Fruit fly (Drosophila melanogaster) whole organism, embryonic: ENCODE data around the gene CG46311.

ENCODE experiments used
- ATbp ChIP-seq: fragments of 200-800 bp; sonication (Bioruptor generic); optimal IDR thresholded peaks from 2 replicates; lab custom pipeline; 2017; ENCODE audit warnings: missing biosample characterization, mild to moderate bottlenecking, missing genetic modification characterization, missing genetic modification reagents
- Ada2b ChIP-seq: fragments of 200-800 bp; sonication (Bioruptor generic); IDR thresholded peaks from 2 replicates; pipeline ENCODE4 v1.3.6; 2022; ENCODE audit warnings: missing biosample characterization, missing genetic modification characterization
- Atf3 ChIP-seq: fragments of 200-800 bp; sonication (Bioruptor generic); optimal IDR thresholded peaks from 3 replicates; lab custom pipeline; 2016; ENCODE audit warnings: missing biosample characterization, missing genetic modification characterization
- CG10321 ChIP-seq: fragments of 200-800 bp; sonication (Bioruptor generic); IDR thresholded peaks from 2 replicates; pipeline ENCODE4 v1.3.6; 2022; ENCODE audit warnings: missing biosample characterization, missing genetic modification characterization
- CG10543 ChIP-seq: fragments of 200-800 bp; sonication (Bioruptor generic); optimal IDR thresholded peaks from 3 replicates; lab custom pipeline; 2017; ENCODE audit warnings: missing biosample characterization, mild to moderate bottlenecking, missing genetic modification characterization, moderate library complexity
- CG10565 ChIP-seq: fragments of 200-800 bp; sonication (Bioruptor generic); optimal IDR thresholded peaks from 3 replicates; lab custom pipeline; 2016; ENCODE audit warnings: missing biosample characterization, mild to moderate bottlenecking, missing genetic modification characterization
- CG11247 ChIP-seq: fragments of 200-800 bp; sonication (Bioruptor generic); IDR thresholded peaks from 2 replicates; pipeline ENCODE4 v1.3.6; 2022; ENCODE audit warnings: missing biosample characterization, missing genetic modification characterization
- CG11560 ChIP-seq: fragments of 200-800 bp; sonication (Bioruptor generic); IDR thresholded peaks from 3 replicates; pipeline ENCODE4 v1.3.6; 2022; ENCODE audit warnings: missing biosample characterization, missing genetic modification characterization
- CG13624 ChIP-seq: fragments of 200-800 bp; sonication (Bioruptor generic); optimal IDR thresholded peaks from 2 replicates; lab custom pipeline; 2016; ENCODE audit warnings: missing biosample characterization, missing genetic modification characterization
- CG15011 ChIP-seq: fragments of 200-800 bp; sonication (Bioruptor generic); optimal IDR thresholded peaks from 3 replicates; lab custom pipeline; 2018; ENCODE audit warnings: missing biosample characterization, mild to moderate bottlenecking, missing genetic modification characterization
- CG1602 ChIP-seq: fragments of 200-800 bp; sonication (Bioruptor generic); optimal IDR thresholded peaks from 3 replicates; lab custom pipeline; 2016; ENCODE audit warnings: missing biosample characterization, missing genetic modification characterization
- CG16779 ChIP-seq: fragments of 200-800 bp; sonication (Bioruptor generic); IDR thresholded peaks from 2 replicates; pipeline ENCODE4 v1.3.6; 2022; ENCODE audit warnings: missing biosample characterization, missing genetic modification characterization
- CG17186 ChIP-seq: fragments of 200-800 bp; sonication (Bioruptor generic); optimal IDR thresholded peaks from 3 replicates; lab custom pipeline; 2017; ENCODE audit warnings: missing biosample characterization, missing genetic modification reagents, missing genetic modification characterization
- CG18599 ChIP-seq: fragments of 200-800 bp; sonication (Bioruptor generic); optimal IDR thresholded peaks from 3 replicates; lab custom pipeline; 2017; ENCODE audit warnings: missing biosample characterization, missing genetic modification characterization, mild to moderate bottlenecking, moderate library complexity, missing genetic modification reagents
- CG18619 ChIP-seq: fragments of 200-800 bp; sonication (Bioruptor generic); optimal IDR thresholded peaks from 3 replicates; lab custom pipeline; 2017; ENCODE audit warnings: missing biosample characterization, mild to moderate bottlenecking, missing genetic modification characterization
- CG18764 ChIP-seq: fragments of 200-800 bp; sonication (Bioruptor generic); optimal IDR thresholded peaks from 3 replicates; lab custom pipeline; 2016; ENCODE audit warnings: missing biosample characterization, missing genetic modification characterization
- CG2678 ChIP-seq: fragments of 200-800 bp; sonication (Bioruptor generic); optimal IDR thresholded peaks from 3 replicates; lab custom pipeline; 2019; ENCODE audit warnings: missing biosample characterization, mild to moderate bottlenecking, missing genetic modification characterization, moderate library complexity
- CG2712 ChIP-seq: fragments of 200-800 bp; optimal IDR thresholded peaks from 3 replicates; lab custom pipeline; 2019; ENCODE audit warnings: missing biosample characterization, mild to moderate bottlenecking, missing genetic modification characterization, moderate library complexity
- CG3065 ChIP-seq: fragments of 200-800 bp; sonication (Bioruptor generic); optimal IDR thresholded peaks from 2 replicates; lab custom pipeline; 2016; ENCODE audit warnings: missing biosample characterization, missing genetic modification characterization
- CG4854 ChIP-seq: fragments of 200-800 bp; sonication (Bioruptor generic); optimal IDR thresholded peaks from 2 replicates; lab custom pipeline; 2016; ENCODE audit warnings: missing biosample characterization, missing genetic modification characterization, inconsistent platforms
- CG5245 ChIP-seq: fragments of 200-800 bp; sonication (Bioruptor generic); optimal IDR thresholded peaks from 3 replicates; lab custom pipeline; 2016; ENCODE audit warnings: missing biosample characterization, missing genetic modification characterization
- CG6683 ChIP-seq: fragments of 200-800 bp; sonication (Bioruptor generic); optimal IDR thresholded peaks from 2 replicates; lab custom pipeline; 2017; ENCODE audit warnings: missing biosample characterization, mild to moderate bottlenecking, missing genetic modification characterization, missing genetic modification reagents
- CG6813 ChIP-seq: fragments of 200-800 bp; sonication (Bioruptor generic); optimal IDR thresholded peaks from 2 replicates; lab custom pipeline; 2017; ENCODE audit warnings: missing biosample characterization, missing genetic modification characterization, mild to moderate bottlenecking, moderate library complexity, missing genetic modification reagents
- CG7928 ChIP-seq: fragments of 200-800 bp; sonication (Bioruptor generic); optimal IDR thresholded peaks from 2 replicates; lab custom pipeline; 2017; ENCODE audit warnings: missing biosample characterization, mild to moderate bottlenecking, missing genetic modification characterization
- CG7987 ChIP-seq: fragments of 200-800 bp; sonication (Bioruptor generic); optimal IDR thresholded peaks from 2 replicates; lab custom pipeline; 2018; ENCODE audit warnings: missing biosample characterization, mild to moderate bottlenecking, missing genetic modification characterization, moderate library complexity
- CG8290 ChIP-seq, 3 experiments: fragments of 200-800 bp; sonication (Bioruptor generic); optimal IDR thresholded peaks; 2 replicates each; lab custom pipeline; 2016 to 2019; ENCODE audit warnings: missing biosample characterization in 3 of 3, missing genetic modification characterization in 3 of 3, mild to moderate bottlenecking in 2 of 3, moderate library complexity in 1 of 3
- CG9932 ChIP-seq: fragments of 200-800 bp; sonication (Bioruptor generic); IDR thresholded peaks from 2 replicates; pipeline ENCODE4 v1.3.6; 2022; ENCODE audit warnings: missing biosample characterization, missing genetic modification characterization
- Dad ChIP-seq: fragments of 200-800 bp; sonication (Bioruptor generic); optimal IDR thresholded peaks from 3 replicates; lab custom pipeline; 2016; ENCODE audit warnings: missing biosample characterization, missing genetic modification characterization
- Mad ChIP-seq: fragments of 200-800 bp; sonication (Bioruptor generic); optimal IDR thresholded peaks from 2 replicates; lab custom pipeline; 2016; ENCODE audit warnings: missing biosample characterization, missing genetic modification characterization
- Med ChIP-seq: fragments of 200-800 bp; sonication (Bioruptor generic); peaks from one replicate; lab custom pipeline; 2016; ENCODE audit warnings: missing biosample characterization, missing genetic modification characterization, mild to moderate bottlenecking, inconsistent platforms, moderate library complexity
- Nf-YC ChIP-seq: fragments of 200-800 bp; optimal IDR thresholded peaks from 3 replicates; lab custom pipeline; 2019; ENCODE audit warnings: missing biosample characterization, mild to moderate bottlenecking, missing genetic modification characterization, moderate library complexity
- NfI ChIP-seq: fragments of 200-800 bp; sonication (Bioruptor generic); optimal IDR thresholded peaks from 3 replicates; lab custom pipeline; 2018; ENCODE audit warnings: missing biosample characterization, mild to moderate bottlenecking, missing genetic modification characterization, moderate library complexity
- Spps ChIP-seq: fragments of 200-800 bp; sonication (Bioruptor generic); optimal IDR thresholded peaks from 2 replicates; lab custom pipeline; 2018; ENCODE audit warnings: missing biosample characterization, mild to moderate bottlenecking, missing genetic modification characterization
- Stat92E ChIP-seq, 3 experiments: fragments of >200 bp in 2 of 3; fragments of 200-800 bp in 1 of 3; sonication (Bioruptor generic) in 1 of 3; optimal IDR thresholded peaks; 2 replicates each; lab custom pipeline; 2017 to 2019; ENCODE audit warnings: missing biosample characterization in 3 of 3, missing genetic modification characterization in 3 of 3, mild to moderate bottlenecking in 1 of 3, moderate library complexity in 1 of 3
- Taf1 ChIP-seq: fragments of 200-800 bp; sonication (Bioruptor generic); IDR thresholded peaks from 2 replicates; pipeline ENCODE4 v1.3.6; 2022; ENCODE audit warnings: missing biosample characterization, missing genetic modification characterization
- aop ChIP-seq: fragments of 200-800 bp; sonication (Bioruptor generic); IDR thresholded peaks from 2 replicates; pipeline ENCODE4 v1.3.6; 2022; ENCODE audit warnings: missing biosample characterization, missing genetic modification characterization
- br ChIP-seq: fragments of >200 bp; optimal IDR thresholded peaks from 2 replicates; lab custom pipeline; 2017
- dan ChIP-seq: fragments of 200-800 bp; sonication (Bioruptor generic); IDR thresholded peaks from 2 replicates; pipeline ENCODE4 v1.3.6; 2022; ENCODE audit warnings: missing biosample characterization, missing genetic modification characterization
- dimm ChIP-seq: fragments of 200-800 bp; sonication (Bioruptor generic); IDR thresholded peaks from 2 replicates; pipeline ENCODE4 v1.3.6; 2022; ENCODE audit warnings: missing biosample characterization, missing genetic modification characterization
- eve ChIP-seq, 2 experiments: fragments of >200 bp; optimal IDR thresholded peaks; 2 replicates each; lab custom pipeline; 2017; ENCODE audit warnings: missing biosample characterization in 2 of 2, missing genetic modification characterization in 2 of 2
- fru ChIP-seq: fragments of >200 bp; optimal IDR thresholded peaks from 2 replicates; lab custom pipeline; 2017
- gce ChIP-seq: fragments of 200-800 bp; sonication (Bioruptor generic); IDR thresholded peaks from 3 replicates; pipeline ENCODE4 v1.3.6; 2022; ENCODE audit warnings: missing biosample characterization, missing genetic modification characterization
- gcm2 ChIP-seq: fragments of 200-800 bp; sonication (Bioruptor generic); optimal IDR thresholded peaks from 2 replicates; lab custom pipeline; 2016; ENCODE audit warnings: missing biosample characterization, missing genetic modification characterization
- gro ChIP-seq: fragments of 200-800 bp; sonication (Bioruptor generic); optimal IDR thresholded peaks from 2 replicates; lab custom pipeline; 2016; ENCODE audit warnings: missing biosample characterization, missing genetic modification characterization
- gt ChIP-seq: fragments of 200-800 bp; sonication (Bioruptor generic); IDR thresholded peaks from 2 replicates; pipeline ENCODE4 v1.3.6; 2022; ENCODE audit warnings: missing biosample characterization, missing genetic modification characterization
- nerfin-1 ChIP-seq: fragments of 200-800 bp; sonication (Bioruptor generic); optimal IDR thresholded peaks from 3 replicates; lab custom pipeline; 2019; ENCODE audit warnings: missing biosample characterization, mild to moderate bottlenecking, missing genetic modification characterization, moderate library complexity
- org-1 ChIP-seq: fragments of 200-800 bp; sonication (Bioruptor generic); optimal IDR thresholded peaks from 2 replicates; lab custom pipeline; 2017; ENCODE audit warnings: missing biosample characterization, missing genetic modification characterization
- row ChIP-seq: fragments of 200-800 bp; sonication (Bioruptor generic); IDR thresholded peaks from 3 replicates; pipeline ENCODE4 v1.3.6; 2022; ENCODE audit warnings: missing biosample characterization, missing genetic modification characterization
- tll ChIP-seq, 2 experiments: fragments of 200-800 bp in 1 of 2; fragments of >200 bp in 1 of 2; sonication (Bioruptor generic) in 1 of 2; optimal IDR thresholded peaks; 2 replicates each; lab custom pipeline; 2017 to 2019; ENCODE audit warnings: missing biosample characterization in 2 of 2, missing genetic modification characterization in 2 of 2, mild to moderate bottlenecking in 1 of 2, moderate library complexity in 1 of 2
- tna ChIP-seq: fragments of 200-800 bp; sonication (Bioruptor generic); IDR thresholded peaks from 2 replicates; pipeline ENCODE4 v1.3.6; 2022; ENCODE audit warnings: missing biosample characterization, missing genetic modification characterization; ENCODE audit not compliant: partially characterized antibody
- zen ChIP-seq: fragments of 200-800 bp; sonication (Bioruptor generic); optimal IDR thresholded peaks from 3 replicates; lab custom pipeline; 2018; ENCODE audit warnings: missing biosample characterization, mild to moderate bottlenecking, missing genetic modification characterization, moderate library complexity

The CG46311 gene

DNA sequence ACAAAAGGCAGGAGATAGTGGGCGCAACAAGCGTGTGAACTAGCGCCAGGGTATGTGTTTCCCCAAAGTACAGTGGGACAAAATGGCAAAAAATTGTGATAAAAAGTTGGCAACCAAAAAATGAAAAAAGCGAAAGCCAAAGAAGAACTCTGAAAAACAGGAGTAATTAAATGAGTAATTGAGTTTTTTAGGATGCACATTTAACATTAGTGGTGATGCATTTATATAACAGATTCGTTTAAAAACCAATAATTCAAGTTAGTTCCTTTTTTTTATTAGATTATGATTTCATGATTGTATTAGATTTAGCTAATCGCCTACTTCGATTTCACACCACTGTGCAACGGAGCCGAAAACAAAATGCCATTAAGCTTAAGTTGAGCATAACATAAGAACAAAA lies 8.8 kb downstream of the CG46311 start (continued):
- no peak for TF ChIP-seq CG7987
- TF ChIP-seq CG8290 (GFP tag; optimal IDR thresholded peaks at IDR 0.05; lab: Kevin White, UChicago) = no peak
- TF ChIP-seq CG8290 (tag; optimal IDR thresholded peaks at IDR 0.05; lab: Kevin White, UChicago) = no peak
- no peak for TF ChIP-seq CG11560 (tag; lab: Robert Waterston, UW)
- no peak for TF ChIP-seq gcm2
- TF ChIP-seq fru (lab: Kevin White, UChicago) = no peak
- no peak for TF ChIP-seq CG13624 (GFP tag; lab: Kevin White, UChicago)
- peak; percentile 32 for TF ChIP-seq Spps (tag; lab: Kevin White, UChicago)
- TF ChIP-seq CG6813 (GFP tag; lab: Kevin White, UChicago) = no peak
- no peak for TF ChIP-seq CG10565
- TF ChIP-seq Dad (GFP tag; lab: Kevin White, UChicago) = peak; percentile 1
- no peak for TF ChIP-seq CG7928 (GFP tag; lab: Kevin White, UChicago)
- no peak for TF ChIP-seq CG17186 (GFP tag; lab: Kevin White, UChicago)
- TF ChIP-seq CG10321 (GFP tag; lab: Robert Waterston, UW) = no peak
- no peak for TF ChIP-seq br
- TF ChIP-seq Taf1 (GFP tag; lab: Robert Waterston, UW) = no peak
- TF ChIP-seq Nf-YC (tag; lab: Kevin White, UChicago) = no peak
- peak; percentile 22 for TF ChIP-seq CG15011 (GFP tag; lab: Kevin White, UChicago)
- peak; percentile 75 for TF ChIP-seq CG2678 (tag; lab: Kevin White, UChicago)
- peak; percentile 43 for TF ChIP-seq CG5245 (GFP tag; lab: Kevin White, UChicago)
- no peak for TF ChIP-seq CG11247 (GFP tag; lab: Robert Waterston, UW)
- no peak for TF ChIP-seq tll (GFP tag; optimal IDR thresholded peaks at IDR 0.05; lab: Kevin White, UChicago)
- TF ChIP-seq tna = no peak
- TF ChIP-seq CG1602 (GFP tag; lab: Kevin White, UChicago) = peak; percentile 34
- TF ChIP-seq CG18619 (GFP tag; lab: Kevin White, UChicago) = peak; percentile 49
- TF ChIP-seq nerfin-1 (tag; lab: Kevin White, UChicago) = peak; percentile 17
- TF ChIP-seq NfI (GFP tag; lab: Kevin White, UChicago) = peak; percentile 45
- TF ChIP-seq CG2712 (tag; lab: Kevin White, UChicago) = peak; percentile 71
- peak; percentile 47 for TF ChIP-seq Ada2b (GFP tag; lab: Robert Waterston, UW)
- TF ChIP-seq CG10543 (GFP tag; lab: Kevin White, UChicago) = no peak
- TF ChIP-seq gce = no peak
- TF ChIP-seq gt (GFP tag; lab: Robert Waterston, UW) = no peak
- TF ChIP-seq Stat92E (GFP tag; optimal IDR thresholded peaks at IDR 0.05; lab: Kevin White, UChicago) = no peak
- peak; percentile 53 for TF ChIP-seq CG18599
- peak; percentile 58 for TF ChIP-seq org-1 (GFP tag; lab: Kevin White, UChicago)
- no peak for TF ChIP-seq dan (GFP tag; lab: Robert Waterston, UW)
- TF ChIP-seq CG3065 (GFP tag; lab: Kevin White, UChicago) = no peak
- no peak for TF ChIP-seq aop
- peak; percentile 88 for TF ChIP-seq Med (GFP tag; lab: Kevin White, UChicago)
- no peak for TF ChIP-seq CG6683
- no peak for TF ChIP-seq CG16779 (GFP tag; lab: Robert Waterston, UW)
- no peak for TF ChIP-seq dimm (GFP tag; lab: Robert Waterston, UW)
- TF ChIP-seq gro = no peak
- no peak for TF ChIP-seq CG4854 (GFP tag; lab: Kevin White, UChicago)
- peak in 1 of 2 experiments; percentile 76 for TF ChIP-seq eve (GFP tag; optimal IDR thresholded peaks at IDR 0.05; lab: Kevin White, UChicago)
- TF ChIP-seq Mad (GFP tag; lab: Kevin White, UChicago) = no peak
- no peak for TF ChIP-seq CG18764 (GFP tag; lab: Kevin White, UChicago)
- peak; percentile 48 for TF ChIP-seq ATbp (GFP tag; lab: Kevin White, UChicago)
- TF ChIP-seq CG9932 = peak; percentile 28; the same call in 1 of the 2 replicates
- peak; percentile 14 for TF ChIP-seq Atf3 (GFP tag; lab: Kevin White, UChicago)
- TF ChIP-seq zen (tag; lab: Kevin White, UChicago) = no peak
- peak; percentile 56 for TF ChIP-seq row (GFP tag; lab: Robert Waterston, UW)
